Worm (Caenorhabditis elegans): ENCODE results near the gene Y50D4A.4.

Y50D4A.4 gene

DNA sequence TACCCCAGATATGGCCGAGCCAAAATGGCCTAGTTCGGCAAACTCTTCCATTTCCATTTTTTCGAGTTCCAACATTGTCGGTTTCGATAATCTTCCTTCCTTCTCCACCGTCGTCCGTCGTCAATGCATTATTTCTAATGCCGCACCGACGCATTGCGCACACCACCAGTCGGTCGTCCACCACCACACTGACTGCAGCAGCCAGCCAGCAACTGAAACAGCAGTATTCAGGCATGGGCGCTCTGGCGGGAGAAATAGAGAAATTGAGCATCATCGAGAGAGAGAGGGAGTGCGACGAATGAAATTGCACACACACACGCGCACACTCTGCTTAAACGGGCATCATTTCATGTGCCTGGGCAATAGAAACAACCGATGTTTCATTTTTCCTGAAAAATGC is 42.0 kb downstream of the Y50D4A.4 start (continued):
- TF ChIP-seq php-3 (GFP tag; IDR thresholded peaks at IDR 0.05) (0 out of 2 replicates have a peak, but pooled peaks have one; percentile 22), Y5F2A.4 (GFP tag; optimal IDR thresholded peaks at IDR 0.05) (no peak), lin-15B (tag; optimal IDR thresholded peaks at IDR 0.05) (no peak), tra-1 (GFP tag; IDR thresholded peaks at IDR 0.05) (peak; percentile 57; the same call in 1 of the 2 replicates), T20F7.1 (GFP tag; optimal IDR thresholded peaks at IDR 0.05) (no peak), mxl-3 (GFP tag; optimal IDR thresholded peaks at IDR 0.05) (peak; percentile 65), unc-39 (tag; optimal IDR thresholded peaks at IDR 0.05) (no peak), dve-1 (tag; optimal IDR thresholded peaks at IDR 0.05; ENCODE audit: insufficient read depth) (peak; percentile 72)

DNA sequence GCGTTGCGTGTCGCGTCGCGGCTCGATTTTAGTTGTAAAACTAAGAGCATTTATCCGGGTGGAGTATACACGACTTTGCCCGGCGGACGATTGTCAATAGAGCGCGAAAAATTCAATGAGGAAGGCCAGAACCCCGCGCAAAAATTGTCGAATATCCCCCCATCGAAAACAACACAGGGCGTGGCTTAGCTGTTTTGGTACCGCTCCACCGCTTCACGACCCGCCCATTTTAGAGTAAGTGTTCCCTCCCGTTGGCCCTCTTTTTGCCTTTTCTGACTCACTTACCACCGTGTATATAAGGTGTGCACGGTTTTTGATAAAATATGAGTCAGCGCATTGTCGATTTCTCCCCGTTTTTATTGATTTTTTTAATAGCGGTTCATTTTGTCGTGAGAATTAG is 42.5 kb downstream of the Y50D4A.4 start:
- TF ChIP-seq vab-7 (GFP tag; IDR thresholded peaks at IDR 0.05) (0 out of 2 replicates have a peak, but pooled peaks have one; percentile 19), nhr-6 (tag; optimal IDR thresholded peaks at IDR 0.05) (peak; percentile 11), sdz-12 (GFP tag; optimal IDR thresholded peaks at IDR 0.05) (peak; percentile 29), aha-1 (tag) (peak; percentile 92), lin-39 (tag; optimal IDR thresholded peaks at IDR 0.05) (no peak), unc-62 (GFP tag; optimal IDR thresholded peaks at IDR 0.05 in 1 of 2) (peak in 1 of 2 experiments; percentile 39), unc-62 (tag; optimal IDR thresholded peaks at IDR 0.05) (no peak), php-3 (GFP tag; IDR thresholded peaks at IDR 0.05) (0 out of 2 replicates have a peak, but pooled peaks have one; percentile 33), nhr-237 (tag; optimal IDR thresholded peaks at IDR 0.05) (no peak), daf-8 (GFP tag; IDR thresholded peaks at IDR 0.05) (no peak), Y105C5A.15 (GFP tag; IDR thresholded peaks at IDR 0.05) (0 out of 2 replicates have a peak, but pooled peaks have one; percentile 53)

DNA sequence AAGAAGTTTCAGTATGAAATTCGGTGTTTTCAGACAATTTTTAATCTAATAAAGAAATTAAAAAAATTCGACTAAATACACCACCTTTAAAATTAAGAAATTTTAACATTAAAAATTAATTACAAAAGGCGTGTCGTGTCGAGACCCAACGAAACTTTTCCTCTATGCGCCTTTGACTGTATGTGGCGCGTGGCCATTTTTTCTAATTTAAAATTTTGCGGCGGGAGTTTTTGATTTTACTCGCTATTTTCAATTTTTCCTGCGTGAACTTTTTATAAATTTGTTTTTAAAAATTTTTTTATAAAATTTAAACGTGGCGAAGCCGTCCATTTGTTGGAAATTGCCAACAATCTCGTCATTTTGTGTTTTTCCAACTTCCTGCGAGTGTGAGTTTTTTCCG is 43.2 kb downstream of the Y50D4A.4 start:
- TF ChIP-seq lin-38 (GFP tag; IDR thresholded peaks at IDR 0.05) (peak; percentile 62), F49E8.2 (tag; optimal IDR thresholded peaks at IDR 0.05; ENCODE audit: borderline replicate concordance) (peak; percentile 26), ama-1 (optimal IDR thresholded peaks at IDR 0.05) (no peak), snpc-1.2 (GFP tag; IDR thresholded peaks at IDR 0.05) (0 out of 2 replicates have a peak, but pooled peaks have one; percentile 15), hmg-1.1 (GFP tag; IDR thresholded peaks at IDR 0.05) (no peak)

DNA sequence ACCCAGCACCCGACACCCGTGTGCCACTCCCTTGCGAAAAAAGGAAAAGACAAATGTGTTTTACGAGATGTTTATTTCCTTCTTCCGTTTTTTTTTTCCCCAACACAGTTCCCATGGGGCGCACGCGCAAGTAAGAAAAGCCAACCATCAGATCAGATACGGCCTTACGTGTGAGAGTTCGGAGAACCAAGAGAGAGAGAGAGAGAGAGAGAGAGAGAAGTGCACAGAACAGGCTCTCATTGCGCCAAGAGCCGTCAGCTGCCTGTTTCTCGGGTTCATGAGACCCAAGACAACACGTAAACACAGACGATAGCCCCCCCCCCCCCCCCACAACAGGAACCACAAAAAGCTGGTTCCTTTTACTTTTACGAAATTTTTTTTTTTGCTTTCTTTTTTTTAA is 44.1 kb downstream of the Y50D4A.4 start:
- TF ChIP-seq zfp-2 (tag; optimal IDR thresholded peaks at IDR 0.05) (no peak), ceh-20 (GFP tag; IDR thresholded peaks at IDR 0.05) (peak; percentile 17; the same call in 1 of the 2 replicates), hlh-30 (tag; optimal IDR thresholded peaks at IDR 0.05; ENCODE audit: insufficient read depth) (peak; percentile 55), ztf-7 (tag; optimal IDR thresholded peaks at IDR 0.05) (no peak), Y105C5A.15 (GFP tag; IDR thresholded peaks at IDR 0.05) (no peak), spr-1 (tag; optimal IDR thresholded peaks at IDR 0.05) (no peak), gei-8 (GFP tag; optimal IDR thresholded peaks at IDR 0.05) (no peak), snpc-4 (tag; optimal IDR thresholded peaks at IDR 0.05) (no peak), egl-27 (tag; optimal IDR thresholded peaks at IDR 0.05) (no peak)

DNA sequence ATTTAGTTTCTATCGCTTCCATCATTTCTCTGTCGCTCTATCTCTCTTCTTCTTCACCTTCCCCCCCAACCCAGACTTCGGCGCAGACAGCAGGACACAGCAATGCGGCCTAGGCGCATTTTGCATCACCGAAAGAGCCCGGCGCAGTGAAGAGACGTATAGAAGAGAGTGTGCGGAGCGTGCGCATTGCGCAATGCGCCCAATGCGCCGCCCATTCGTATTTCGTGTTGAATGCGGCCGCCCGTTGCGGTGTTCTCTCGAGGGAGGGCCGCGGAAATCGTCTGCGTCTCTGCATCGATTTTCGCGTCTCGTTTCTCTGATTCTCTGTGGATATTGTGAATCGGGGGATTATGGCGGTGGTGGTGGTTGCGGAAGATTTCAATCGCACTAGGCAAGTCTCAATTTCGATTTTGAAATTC is 44.6 kb downstream of the Y50D4A.4 start:
- TF ChIP-seq ceh-62 (tag; optimal IDR thresholded peaks at IDR 0.05): no peak
- TF ChIP-seq cey-2 (tag; optimal IDR thresholded peaks at IDR 0.05; ENCODE audit: borderline replicate concordance, insufficient read depth): no peak
- peak; percentile 98 for TF ChIP-seq fkh-10 (GFP tag; optimal IDR thresholded peaks at IDR 0.05)
- TF ChIP-seq Y48G9A.11 (GFP tag; IDR thresholded peaks at IDR 0.05): no peak
- TF ChIP-seq ztf-11 (tag; optimal IDR thresholded peaks at IDR 0.05): no peak
- TF ChIP-seq lin-13 (GFP tag; optimal IDR thresholded peaks at IDR 0.05): peak; percentile 98
- TF ChIP-seq unc-130 (GFP tag; optimal IDR thresholded peaks at IDR 0.05): peak; percentile 44
- TF ChIP-seq mdl-1 (tag; optimal IDR thresholded peaks at IDR 0.05): peak; percentile 96
- peak; percentile 3 for TF ChIP-seq lin-39 (tag; optimal IDR thresholded peaks at IDR 0.05)
- peak; percentile 45 to 100 for TF ChIP-seq unc-62 (GFP tag; optimal IDR thresholded peaks at IDR 0.05 in 1 of 2)
- TF ChIP-seq unc-62 (tag; optimal IDR thresholded peaks at IDR 0.05): no peak
- peak; percentile 93 to 95 for TF ChIP-seq lsy-2 (tag; optimal IDR thresholded peaks at IDR 0.05)
- TF ChIP-seq mep-1 (tag; optimal IDR thresholded peaks at IDR 0.05): peak; percentile 99
- no peak for TF ChIP-seq sdz-12 (GFP tag; optimal IDR thresholded peaks at IDR 0.05)
- peak; percentile 86 for TF ChIP-seq zip-2 (tag; optimal IDR thresholded peaks at IDR 0.05)
- TF ChIP-seq spr-1 (tag; optimal IDR thresholded peaks at IDR 0.05): peak; percentile 96
- peak; percentile 100 for TF ChIP-seq saeg-2 (GFP tag; IDR thresholded peaks at IDR 0.05)
- TF ChIP-seq zfp-3 (GFP tag; conservative IDR thresholded peaks at IDR 0.05): peak; percentile 99
- TF ChIP-seq nhr-6 (tag; optimal IDR thresholded peaks at IDR 0.05): peak; percentile 90
- TF ChIP-seq spr-3 (GFP tag; optimal IDR thresholded peaks at IDR 0.05): peak; percentile 96

Data from whole organism, L4 larva.